Fruit fly (Drosophila melanogaster): ENCODE measurements around the gene CG33494.

DNA sequence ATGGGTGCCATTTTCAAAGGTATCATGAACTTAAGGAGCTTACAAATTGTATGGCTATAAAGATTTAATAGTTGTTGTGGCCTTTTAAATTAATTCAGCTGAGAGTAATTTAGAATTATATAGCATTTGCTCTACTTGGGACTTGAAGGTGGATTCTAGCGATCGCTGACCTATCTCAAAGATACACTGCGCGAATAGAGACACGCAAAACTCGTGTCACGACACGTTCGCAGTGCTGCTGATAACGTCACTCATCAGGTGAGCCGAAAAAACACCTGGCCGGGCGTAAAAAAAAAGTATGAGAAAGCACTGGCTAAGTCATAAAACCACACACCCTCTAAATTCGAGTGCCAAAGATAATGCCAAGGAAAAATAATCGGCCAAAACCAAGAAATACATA is 5.3 kb downstream of the CG33494 start:
- TF ChIP-seq CG8478 (optimal IDR thresholded peaks at IDR 0.05): no peak
- no peak for TF ChIP-seq CTCF (optimal IDR thresholded peaks at IDR 0.05)
